Worm (Caenorhabditis elegans) whole organism, young adult: ENCODE data around the gene exc-15.
A peak's percentile ranks its signal among the peaks of the same experiment; 100 is the strongest.

Experiments
- B0261.1 ChIP-seq: sonication (generic microtip); optimal IDR thresholded peaks from 2 replicates; lab custom pipeline; 2016; ENCODE audit warnings: mild to moderate bottlenecking, missing genetic modification characterization, moderate library complexity, missing compliant biosample characterization
- B0336.3 ChIP-seq: fragments of 200-800 bp; sonication (Bioruptor generic); IDR thresholded peaks from 2 replicates; pipeline ENCODE4 v1.3.6; 2022; ENCODE audit warnings: missing genetic modification characterization, missing compliant biosample characterization
- D2030.7 ChIP-seq: fragments of 200-800 bp; sonication (Bioruptor generic); IDR thresholded peaks from 2 replicates; pipeline ENCODE4 v1.3.6; 2022; ENCODE audit warnings: missing genetic modification reagents, missing genetic modification characterization, missing compliant biosample characterization
- F10E7.11 ChIP-seq: sonication (generic microtip); optimal IDR thresholded peaks from 2 replicates; lab custom pipeline; 2017; ENCODE audit warnings: mild to moderate bottlenecking, missing genetic modification characterization, moderate library complexity, missing compliant biosample characterization
- F33H1.4 ChIP-seq: fragments of 200-800 bp; sonication (Bioruptor generic); IDR thresholded peaks from 2 replicates; pipeline ENCODE4 v1.3.6; 2022; ENCODE audit warnings: missing genetic modification reagents, missing genetic modification characterization, missing compliant biosample characterization
- F39B2.1 ChIP-seq: fragments of 200-800 bp; sonication (Bioruptor generic); IDR thresholded peaks from 2 replicates; pipeline ENCODE4 v1.3.6; 2022; ENCODE audit warnings: missing genetic modification reagents, missing genetic modification characterization, missing compliant biosample characterization
- F55B11.4 ChIP-seq: sonication (generic microtip); optimal IDR thresholded peaks from 2 replicates; lab custom pipeline; 2016; ENCODE audit warnings: missing compliant biosample characterization, missing genetic modification characterization, borderline replicate concordance; ENCODE audit not compliant: insufficient read depth
- F57A8.1 ChIP-seq: fragments of 200-800 bp; sonication (Bioruptor generic); optimal IDR thresholded peaks from 2 replicates; lab custom pipeline; 2018; ENCODE audit warnings: mild to moderate bottlenecking, missing genetic modification characterization, moderate library complexity, missing compliant biosample characterization
- K11D2.4 ChIP-seq: fragments of 200-800 bp; sonication (Bioruptor generic); IDR thresholded peaks from 2 replicates; pipeline ENCODE4 v1.3.6; 2022; ENCODE audit warnings: missing genetic modification reagents, missing genetic modification characterization, missing compliant biosample characterization
- K12H6.12 ChIP-seq: fragments of 200-800 bp; sonication (Bioruptor generic); optimal IDR thresholded peaks from 2 replicates; lab custom pipeline; 2018; ENCODE audit warnings: mild to moderate bottlenecking, missing genetic modification characterization, missing compliant biosample characterization
- Y53F4B.3 ChIP-seq: fragments of 200-800 bp; sonication (Bioruptor generic); IDR thresholded peaks from 2 replicates; pipeline ENCODE4 v1.3.6; 2022; ENCODE audit warnings: missing genetic modification reagents, missing genetic modification characterization, missing compliant biosample characterization
- Y56A3A.18 ChIP-seq: fragments of 200-800 bp; sonication (Bioruptor generic); IDR thresholded peaks from 2 replicates; pipeline ENCODE4 v1.3.6; 2022; ENCODE audit warnings: missing genetic modification reagents, missing genetic modification characterization, missing compliant biosample characterization
- Y79H2A.3 ChIP-seq: fragments of 200-800 bp; sonication (Bioruptor generic); conservative IDR thresholded peaks from 2 replicates; pipeline ENCODE4 v1.3.6; 2022; ENCODE audit warnings: missing genetic modification reagents, missing genetic modification characterization, missing compliant biosample characterization
- Y95B8A.8 ChIP-seq: fragments of 200-800 bp; sonication (Bioruptor generic); IDR thresholded peaks from 2 replicates; pipeline ENCODE4 v1.3.6; 2022; ENCODE audit warnings: missing genetic modification reagents, missing genetic modification characterization, missing compliant biosample characterization
- aptf-2 ChIP-seq: fragments of 200-800 bp; sonication (Bioruptor generic); conservative IDR thresholded peaks from 2 replicates; pipeline ENCODE4 v1.3.6; 2022; ENCODE audit warnings: missing genetic modification reagents, missing genetic modification characterization, missing compliant biosample characterization
- bed-2 ChIP-seq: fragments of 200-800 bp; sonication (Bioruptor generic); IDR thresholded peaks from 2 replicates; pipeline ENCODE4 v1.3.6; 2022; ENCODE audit warnings: missing genetic modification reagents, missing genetic modification characterization, missing compliant biosample characterization
- cebp-1 ChIP-seq, 2 experiments: fragments of 200-800 bp in 1 of 2; sonication (Bioruptor generic) in 1 of 2; sonication (generic microtip) in 1 of 2; IDR thresholded peaks in 1 of 2; optimal IDR thresholded peaks in 1 of 2; 2 replicates each; pipeline versions ENCODE4 v1.3.6 to Lab custom; 2017 to 2022; ENCODE audit warnings: missing compliant biosample characterization in 2 of 2, missing genetic modification characterization in 2 of 2, mild to moderate bottlenecking in 1 of 2, missing genetic modification reagents in 1 of 2, moderate library complexity in 1 of 2
- ceh-27 ChIP-seq: fragments of 200-800 bp; sonication (Bioruptor generic); optimal IDR thresholded peaks from 2 replicates; lab custom pipeline; 2018; ENCODE audit warnings: mild to moderate bottlenecking, missing genetic modification characterization, moderate library complexity, missing compliant biosample characterization
- ceh-40 ChIP-seq: fragments of 200-800 bp; sonication (Bioruptor generic); IDR thresholded peaks from 2 replicates; pipeline ENCODE4 v1.3.6; 2022; ENCODE audit warnings: missing genetic modification characterization, missing compliant biosample characterization
- chd-7 ChIP-seq: sonication (generic microtip); optimal IDR thresholded peaks from 2 replicates; lab custom pipeline; 2016; ENCODE audit warnings: mild to moderate bottlenecking, missing genetic modification characterization, moderate library complexity, missing compliant biosample characterization
- dox-1 ChIP-seq: fragments of 200-800 bp; sonication (Bioruptor generic); IDR thresholded peaks from 2 replicates; pipeline ENCODE4 v1.3.6; 2022; ENCODE audit warnings: missing genetic modification reagents, missing genetic modification characterization, missing compliant biosample characterization
- efl-1 ChIP-seq: fragments of 150-350 bp; optimal IDR thresholded peaks from 2 replicates; lab custom pipeline; 2014; ENCODE audit warnings: missing biosample characterization, missing genetic modification reagents, missing genetic modification characterization
- egl-18 ChIP-seq: fragments of 200-800 bp; sonication (Bioruptor generic); IDR thresholded peaks from 2 replicates; pipeline ENCODE4 v1.3.6; 2022; ENCODE audit warnings: missing genetic modification reagents, missing genetic modification characterization, missing compliant biosample characterization
- egrh-3 ChIP-seq: fragments of 200-800 bp; sonication (Bioruptor generic); IDR thresholded peaks from 2 replicates; pipeline ENCODE4 v1.3.6; 2022; ENCODE audit warnings: missing genetic modification reagents, missing genetic modification characterization, missing compliant biosample characterization
- ets-4 ChIP-seq: fragments of 200-800 bp; sonication (Bioruptor generic); optimal IDR thresholded peaks from 2 replicates; lab custom pipeline; 2018; ENCODE audit warnings: mild to moderate bottlenecking, missing genetic modification characterization, missing compliant biosample characterization
- fkh-3 ChIP-seq: sonication (generic microtip); optimal IDR thresholded peaks from 2 replicates; lab custom pipeline; 2016; ENCODE audit warnings: mild to moderate bottlenecking, missing genetic modification characterization, missing compliant biosample characterization
- gei-17 ChIP-seq: fragments of 200-800 bp; sonication (Bioruptor generic); optimal IDR thresholded peaks from 2 replicates; lab custom pipeline; 2018; ENCODE audit warnings: mild to moderate bottlenecking, missing genetic modification characterization, missing compliant biosample characterization
- hrde-1 ChIP-seq: sonication (generic microtip); optimal IDR thresholded peaks from 2 replicates; lab custom pipeline; 2016; ENCODE audit warnings: missing genetic modification characterization, mild to moderate bottlenecking, missing compliant biosample characterization, moderate library complexity, missing genotype, missing genetic modification reagents, borderline replicate concordance
- lag-1 ChIP-seq: fragments of 200-800 bp; sonication (Bioruptor generic); IDR thresholded peaks from 2 replicates; pipeline ENCODE4 v1.3.6; 2022; ENCODE audit warnings: missing genetic modification reagents, missing genetic modification characterization, missing compliant biosample characterization
- lin-54 ChIP-seq: fragments of 200-800 bp; sonication (Bioruptor generic); optimal IDR thresholded peaks from 2 replicates; lab custom pipeline; 2018; ENCODE audit warnings: mild to moderate bottlenecking, missing genetic modification characterization, missing compliant biosample characterization
- mcd-1 ChIP-seq: fragments of 200-800 bp; sonication (Bioruptor generic); IDR thresholded peaks from 2 replicates; pipeline ENCODE4 v1.3.6; 2022; ENCODE audit warnings: missing genetic modification reagents, missing genetic modification characterization, missing compliant biosample characterization
- mxl-1 ChIP-seq: sonication (generic microtip); optimal IDR thresholded peaks from 2 replicates; lab custom pipeline; 2016; ENCODE audit warnings: missing genetic modification characterization, missing compliant biosample characterization
- nfyb-1 ChIP-seq: fragments of 200-800 bp; sonication (Bioruptor generic); IDR thresholded peaks from 2 replicates; pipeline ENCODE4 v1.3.6; 2022; ENCODE audit warnings: missing genetic modification reagents, missing genetic modification characterization, missing compliant biosample characterization
- nhr-80 ChIP-seq: sonication (generic microtip); optimal IDR thresholded peaks from 2 replicates; lab custom pipeline; 2016; ENCODE audit warnings: missing genetic modification characterization, missing compliant biosample characterization
- sea-2 ChIP-seq: fragments of 200-800 bp; sonication (Bioruptor generic); IDR thresholded peaks from 2 replicates; pipeline ENCODE4 v1.3.6; 2022; ENCODE audit warnings: missing genetic modification characterization, missing compliant biosample characterization
- tbp1 ChIP-seq: fragments of 200-800 bp; sonication (Bioruptor generic); optimal IDR thresholded peaks from 2 replicates; lab custom pipeline; 2018; ENCODE audit warnings: mild to moderate bottlenecking, missing genetic modification characterization, missing compliant biosample characterization
- tlf-1 ChIP-seq: fragments of 200-800 bp; sonication (Bioruptor generic); optimal IDR thresholded peaks from 2 replicates; lab custom pipeline; 2018; ENCODE audit warnings: mild to moderate bottlenecking, missing genetic modification characterization, missing compliant biosample characterization
- unc-62 ChIP-seq: fragments of 150-350 bp; optimal IDR thresholded peaks from 2 replicates; lab custom pipeline; 2014; ENCODE audit warnings: missing biosample characterization, missing genetic modification reagents, missing genetic modification characterization
- zfh-2 ChIP-seq: fragments of 200-800 bp; sonication (Bioruptor generic); conservative IDR thresholded peaks from 2 replicates; pipeline ENCODE4 v1.3.6; 2022; ENCODE audit warnings: missing genetic modification reagents, missing genetic modification characterization, missing compliant biosample characterization
- zim-3 ChIP-seq: sonication (generic microtip); optimal IDR thresholded peaks from 2 replicates; lab custom pipeline; 2017; ENCODE audit warnings: mild to moderate bottlenecking, missing genetic modification characterization, moderate library complexity, missing compliant biosample characterization
- ztf-25 ChIP-seq: fragments of 200-800 bp; sonication (Bioruptor generic); IDR thresholded peaks from 2 replicates; pipeline ENCODE4 v1.3.6; 2022; ENCODE audit warnings: missing genetic modification reagents, missing genetic modification characterization, missing compliant biosample characterization
- ztf-3 ChIP-seq: fragments of 200-800 bp; sonication (Bioruptor generic); optimal IDR thresholded peaks from 2 replicates; lab custom pipeline; 2018; ENCODE audit warnings: mild to moderate bottlenecking, missing genetic modification characterization, missing compliant biosample characterization

The exc-15 gene

DNA sequence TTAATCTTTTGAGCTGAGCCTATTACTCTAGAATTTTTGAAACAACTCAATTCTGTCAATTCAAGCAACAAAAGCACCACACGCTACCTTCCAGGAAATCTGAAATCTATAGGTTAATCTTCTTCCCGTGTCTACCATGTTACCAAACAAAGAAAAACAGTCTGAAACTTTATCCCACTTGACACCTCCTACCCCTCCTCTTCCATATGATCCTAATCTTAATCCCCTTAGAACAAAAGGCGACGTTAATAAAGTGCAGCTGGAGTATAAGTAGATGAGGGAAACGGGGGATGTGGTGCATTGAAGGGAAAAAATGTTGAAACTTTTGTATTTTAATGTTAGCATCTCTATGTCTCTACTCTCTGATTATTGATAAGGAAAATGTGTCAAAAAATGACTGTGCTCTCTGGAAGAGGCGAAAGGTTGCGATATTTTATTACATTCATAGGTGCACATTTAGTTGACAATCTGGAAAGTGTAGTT, 12.9 kb downstream of the exc-15 start:
- TF ChIP-seq ets-4 (GFP tag; lab: Kevin White, UChicago) (no peak), cebp-1 (GFP tag; IDR thresholded peaks at IDR 0.05; lab: Robert Waterston, UW) (no peak), cebp-1 (tag; optimal IDR thresholded peaks at IDR 0.05; lab: Kevin White, UChicago) (no peak), Y53F4B.3 (GFP tag; lab: Robert Waterston, UW) (no peak), Y79H2A.3 (no peak), bed-2 (GFP tag; lab: Robert Waterston, UW) (no peak), F55B11.4 (tag; lab: Kevin White, UChicago) (no peak), F57A8.1 (GFP tag; lab: Kevin White, UChicago) (no peak), B0261.1 (tag; lab: Kevin White, UChicago) (no peak), Y56A3A.18 (GFP tag; lab: Robert Waterston, UW) (no peak), ztf-25 (GFP tag; lab: Robert Waterston, UW) (0 out of 2 replicates have a peak, but pooled peaks have one; percentile 7), aptf-2 (no peak), lin-54 (GFP tag; lab: Kevin White, UChicago) (no peak), nhr-80 (tag; lab: Kevin White, UChicago) (peak; percentile 23), lag-1 (GFP tag; lab: Robert Waterston, UW) (no peak), fkh-3 (tag; lab: Kevin White, UChicago) (no peak)

DNA sequence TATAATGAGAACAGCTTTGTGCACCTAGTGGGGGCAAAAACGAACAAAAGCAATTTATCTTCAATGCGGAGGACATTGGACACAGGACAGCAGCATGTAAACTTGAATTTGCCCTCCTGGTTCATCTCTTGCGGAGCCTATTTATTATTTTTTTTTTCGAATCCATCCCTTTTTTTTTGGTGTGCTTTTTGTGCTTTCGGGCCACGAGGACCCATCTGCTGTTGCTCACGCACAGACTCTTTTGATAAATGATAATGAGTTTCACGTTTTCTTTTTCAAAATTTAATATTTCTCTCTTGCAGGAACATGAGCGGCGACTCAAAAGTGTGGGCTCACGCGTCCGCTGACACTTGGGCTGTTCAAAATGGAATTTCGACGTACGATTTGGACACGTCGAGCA, 13.9 kb downstream of the exc-15 start, which contains the start of gene unc-62:
Gene unc-62, plus strand, starts transcription at position 301 of the 400 bp plus-strand sequence.
- TF ChIP-seq egl-18 (GFP tag; lab: Robert Waterston, UW) (no peak), F39B2.1 (GFP tag; lab: Robert Waterston, UW) (no peak)
- TF ChIP-seq, all 124 proteins: peak for 0

DNA sequence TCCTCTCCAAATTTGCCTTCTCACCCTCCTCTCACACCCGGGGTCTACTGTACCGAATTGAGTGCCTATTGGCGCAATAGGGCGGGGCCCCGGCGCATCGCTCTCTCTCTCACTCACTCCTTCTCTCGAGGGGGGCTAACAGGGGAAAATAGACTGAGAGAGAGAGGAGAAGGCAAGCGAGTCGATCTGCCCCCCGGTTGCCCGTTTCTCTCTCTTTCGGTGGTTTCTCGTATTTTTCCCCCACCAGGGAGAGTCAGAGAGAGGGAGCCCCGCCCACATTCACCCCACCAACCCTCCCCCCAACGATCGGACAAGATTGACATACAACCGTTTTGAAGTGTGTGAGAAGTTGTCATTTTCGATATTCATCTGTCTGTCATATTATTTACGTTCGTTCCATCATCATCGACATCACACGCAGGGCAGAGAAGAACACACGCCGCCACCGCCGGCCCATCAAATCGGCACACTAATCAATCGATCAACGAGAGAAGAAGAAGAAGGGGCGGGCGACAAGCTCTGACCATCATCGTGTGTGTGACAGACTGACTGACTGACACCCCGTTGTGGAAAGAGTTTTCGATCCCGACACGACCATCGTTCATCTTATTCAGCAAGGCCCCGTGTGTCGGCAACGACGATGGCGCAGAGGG, 16.0 kb downstream of the exc-15 start:
- peak; percentile 78 for TF ChIP-seq zfh-2
- TF ChIP-seq ztf-3 (GFP tag; lab: Kevin White, UChicago), result no peak
- peak; percentile 94 for TF ChIP-seq unc-62
- TF ChIP-seq B0336.3 (GFP tag; lab: Robert Waterston, UW), result 0 out of 2 replicates have a peak, but pooled peaks have one; percentile 37
- no peak for TF ChIP-seq tbp1
- TF ChIP-seq egrh-3 (GFP tag; lab: Robert Waterston, UW), result peak; percentile 80; the same call in 1 of the 2 replicates
- TF ChIP-seq Y95B8A.8 (GFP tag; lab: Robert Waterston, UW), result no peak
- 0 out of 2 replicates have a peak, but pooled peaks have one; percentile 12 for TF ChIP-seq egl-18 (GFP tag; lab: Robert Waterston, UW)
- 0 out of 2 replicates have a peak, but pooled peaks have one; percentile 12 for TF ChIP-seq Y56A3A.18 (GFP tag; lab: Robert Waterston, UW)
- TF ChIP-seq cebp-1 (GFP tag; IDR thresholded peaks at IDR 0.05; lab: Robert Waterston, UW), result 0 out of 2 replicates have a peak, but pooled peaks have one; percentile 41
- TF ChIP-seq cebp-1 (tag; optimal IDR thresholded peaks at IDR 0.05; lab: Kevin White, UChicago), result peak; percentile 29
- TF ChIP-seq nfyb-1 (GFP tag; lab: Robert Waterston, UW), result peak; percentile 60; the same call in 1 of the 2 replicates
- TF ChIP-seq mcd-1, result peak; percentile 31; the same call in 1 of the 2 replicates
- TF ChIP-seq K12H6.12 (tag; lab: Kevin White, UChicago), result peak; percentile 55

DNA sequence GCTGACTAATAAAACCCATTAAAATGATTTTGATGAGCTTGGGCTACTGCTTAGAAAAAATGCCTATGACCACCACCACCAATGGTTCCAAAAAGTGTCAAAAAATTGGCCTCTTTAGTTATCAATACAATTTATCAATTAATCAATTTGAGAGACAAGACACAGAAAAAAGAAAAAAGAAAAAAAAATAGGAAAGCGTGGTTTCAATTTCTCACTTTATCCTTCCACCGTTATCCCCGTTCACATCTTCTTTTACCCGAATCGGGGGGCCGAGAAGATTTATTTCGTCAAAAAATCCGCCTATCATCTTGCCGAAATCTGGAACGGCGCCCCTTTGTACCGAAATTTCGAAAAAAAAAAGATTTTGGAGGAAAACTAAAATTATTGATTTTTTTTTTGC, 17.4 kb downstream of the exc-15 start:
- TF ChIP-seq dox-1 (GFP tag; lab: Robert Waterston, UW) (no peak), bed-2 (GFP tag; lab: Robert Waterston, UW) (no peak), mxl-1 (tag; lab: Kevin White, UChicago) (no peak), ceh-40 (GFP tag; lab: Robert Waterston, UW) (no peak), ceh-27 (GFP tag; lab: Kevin White, UChicago) (no peak), sea-2 (GFP tag; lab: Robert Waterston, UW) (no peak), lag-1 (GFP tag; lab: Robert Waterston, UW) (no peak), gei-17 (no peak), tlf-1 (GFP tag; lab: Kevin White, UChicago) (no peak), F33H1.4 (GFP tag; lab: Robert Waterston, UW) (no peak), efl-1 (GFP tag; lab: Kevin White, UChicago) (no peak), hrde-1 (tag; lab: Kevin White, UChicago) (no peak), K11D2.4 (GFP tag; lab: Robert Waterston, UW) (no peak), D2030.7 (GFP tag; lab: Robert Waterston, UW) (no peak), zim-3 (tag; lab: Kevin White, UChicago) (no peak), F10E7.11 (no peak), chd-7 (tag; lab: Kevin White, UChicago) (no peak)
